Fruit fly (Drosophila melanogaster): ENCODE data around the gene CG3108.
A peak's percentile ranks its signal among the peaks of the same experiment; 100 is the strongest.

CG3108 gene

dm6 chrX:5745840-5746815, 35.3 kb downstream of the CG3108 start (continued):
- TF ChIP-seq hb (GFP tag; IDR thresholded peaks at IDR 0.05; ENCODE audit: partially characterized antibody) = no peak
- TF ChIP-seq Ravus (GFP tag; IDR thresholded peaks at IDR 0.05) = peak; percentile 29; the same call in 1 of the 2 replicates
- peak; percentile 83 for TF ChIP-seq so (GFP tag; IDR thresholded peaks at IDR 0.05)
- no peak for TF ChIP-seq CG15479 (GFP tag; optimal IDR thresholded peaks at IDR 0.05)
- TF ChIP-seq btn (GFP tag; optimal IDR thresholded peaks at IDR 0.05) = no peak
- peak; percentile 86 for TF ChIP-seq sens (GFP tag)
- no peak for TF ChIP-seq CG10462 (GFP tag; optimal IDR thresholded peaks at IDR 0.05)
- peak; percentile 24 for TF ChIP-seq bab2 (GFP tag; optimal IDR thresholded peaks at IDR 0.05)
- TF ChIP-seq sens-2 (GFP tag; IDR thresholded peaks at IDR 0.05) = peak; percentile 79
- TF ChIP-seq CG11695 (GFP tag; IDR thresholded peaks at IDR 0.05) = peak; percentile 76
- TF ChIP-seq CG34224 (GFP tag; IDR thresholded peaks at IDR 0.05; ENCODE audit: partially characterized antibody) = no peak
- peak; percentile 50 for TF ChIP-seq CG11085 (GFP tag; IDR thresholded peaks at IDR 0.05)
- no peak for TF ChIP-seq peb (GFP tag; IDR thresholded peaks at IDR 0.05)
- peak; percentile 85 for TF ChIP-seq CG14014 (GFP tag; IDR thresholded peaks at IDR 0.05)
- TF ChIP-seq chn (GFP tag; optimal IDR thresholded peaks at IDR 0.05) = peak; percentile 20
- no peak for TF ChIP-seq CG10565 (GFP tag; optimal IDR thresholded peaks at IDR 0.05)
- peak; percentile 42 for TF ChIP-seq CG6272 (GFP tag; IDR thresholded peaks at IDR 0.05)
- TF ChIP-seq jumu (GFP tag; optimal IDR thresholded peaks at IDR 0.05) = peak; percentile 43
- TF ChIP-seq CG17829 (tag; optimal IDR thresholded peaks at IDR 0.05) = peak; percentile 69
- peak; percentile 44; the same call in 1 of the 2 replicates for TF ChIP-seq Lim3 (GFP tag; IDR thresholded peaks at IDR 0.05)
- TF ChIP-seq Hr51 (GFP tag; optimal IDR thresholded peaks at IDR 0.05) = peak; percentile 57 to 72
- TF ChIP-seq H2.0 (GFP tag; IDR thresholded peaks at IDR 0.05) = peak; percentile 84
- TF ChIP-seq gce (GFP tag; IDR thresholded peaks at IDR 0.05) = peak; percentile 68; the same call in 2 of the 3 replicates
- peak; percentile 60 for TF ChIP-seq CG4730 (GFP tag; IDR thresholded peaks at IDR 0.05)
- peak; percentile 75 for TF ChIP-seq dmrt99B (tag; optimal IDR thresholded peaks at IDR 0.05)
- peak; percentile 76 for TF ChIP-seq Hmr (GFP tag; optimal IDR thresholded peaks at IDR 0.05)
- peak; percentile 78 for TF ChIP-seq Sox102F (GFP tag; optimal IDR thresholded peaks at IDR 0.05)
- peak; percentile 46 for TF ChIP-seq CG16815 (GFP tag; optimal IDR thresholded peaks at IDR 0.05)
- TF ChIP-seq gcm (GFP tag; optimal IDR thresholded peaks at IDR 0.05) = peak; percentile 59
- TF ChIP-seq CG9817 (tag; optimal IDR thresholded peaks at IDR 0.05) = peak; percentile 80
- no peak for TF ChIP-seq CG31388 (GFP tag; optimal IDR thresholded peaks at IDR 0.05)
- peak; percentile 55 for TF ChIP-seq Bteb2 (GFP tag; optimal IDR thresholded peaks at IDR 0.05)
- TF ChIP-seq Atf6 (GFP tag; IDR thresholded peaks at IDR 0.05) = peak; percentile 71
- TF ChIP-seq CG7357 (GFP tag; IDR thresholded peaks at IDR 0.05) = peak; percentile 35; the same call in 1 of the 3 replicates
- peak; percentile 49 for TF ChIP-seq pho (GFP tag; optimal IDR thresholded peaks at IDR 0.05)
- 0 out of 2 replicates have a peak, but pooled peaks have one; percentile 6 for TF ChIP-seq Scr (GFP tag; IDR thresholded peaks at IDR 0.05; ENCODE audit: partially characterized antibody)
- TF ChIP-seq CG3163 (GFP tag; optimal IDR thresholded peaks at IDR 0.05) = no peak
- TF ChIP-seq Fer1 (GFP tag; optimal IDR thresholded peaks at IDR 0.05) = peak; percentile 75
- peak; percentile 49 for TF ChIP-seq trh (GFP tag; optimal IDR thresholded peaks at IDR 0.05)
- no peak for TF ChIP-seq prd (optimal IDR thresholded peaks at IDR 0.05)
- TF ChIP-seq prd (GFP tag; IDR thresholded peaks at IDR 0.05) = peak; percentile 79
- no peak for TF ChIP-seq her (GFP tag; optimal IDR thresholded peaks at IDR 0.05)
- peak; percentile 51 for TF ChIP-seq CG13894 (tag; optimal IDR thresholded peaks at IDR 0.05)
- TF ChIP-seq ewg (GFP tag; optimal IDR thresholded peaks at IDR 0.05) = peak; percentile 66
- peak; percentile 54 for TF ChIP-seq CG2712 (tag; optimal IDR thresholded peaks at IDR 0.05)
- TF ChIP-seq Awh (GFP tag; IDR thresholded peaks at IDR 0.05) = no peak; the same call in 1 of the 2 replicates
- peak; percentile 57 for TF ChIP-seq CG1529 (GFP tag; optimal IDR thresholded peaks at IDR 0.05)
- peak; percentile 71 for TF ChIP-seq CG12391 (tag; optimal IDR thresholded peaks at IDR 0.05)
- TF ChIP-seq Dip2 (GFP tag; IDR thresholded peaks at IDR 0.05) = no peak

All from whole organism, embryonic.